Worm (Caenorhabditis elegans): Measurements from ENCODE around the gene tes-1.

- TF ChIP-seq dao-5 (tag; optimal IDR thresholded peaks at IDR 0.05) (no peak), him-1 (tag; optimal IDR thresholded peaks at IDR 0.05) (no peak)
Measured at ce11 chrIV:7499302-7499701, 48.1 kb upstream of the tes-1 start.
